Worm (Caenorhabditis elegans) whole organism, late embryonic: ENCODE measurements around the gene C56C10.4.
"Not testable (repeated sequence)": the region's sequence is repeated elsewhere in the genome, so short reads cannot be mapped to it uniquely, and the experiment has no call there.

Experiments
- C38D4.7 ChIP-seq: fragments of 200-800 bp; sonication (Bioruptor generic); optimal IDR thresholded peaks from 2 replicates; lab custom pipeline; 2018; ENCODE audit warnings: mild to moderate bottlenecking, missing genetic modification characterization, moderate library complexity, missing compliant biosample characterization
- K09A11.1 ChIP-seq: sonication (generic microtip); optimal IDR thresholded peaks from 2 replicates; lab custom pipeline; 2017; ENCODE audit warnings: antibody characterized with exemption, mild to moderate bottlenecking, missing genetic modification characterization, missing compliant biosample characterization; ENCODE audit not compliant: insufficient read depth
- T23F11.4 ChIP-seq: fragments of 200-800 bp; sonication (Bioruptor generic); optimal IDR thresholded peaks from 2 replicates; lab custom pipeline; 2018; ENCODE audit warnings: mild to moderate bottlenecking, missing genetic modification characterization, missing compliant biosample characterization
- ceh-14 ChIP-seq: sonication (generic microtip); optimal IDR thresholded peaks from 2 replicates; lab custom pipeline; 2016; ENCODE audit warnings: missing genotype, missing genetic modification characterization, missing compliant biosample characterization
- ceh-19 ChIP-seq: fragments of 200-800 bp; sonication (Bioruptor generic); optimal IDR thresholded peaks from 2 replicates; lab custom pipeline; 2018; ENCODE audit warnings: mild to moderate bottlenecking, missing genetic modification characterization, missing compliant biosample characterization
- ceh-2 ChIP-seq: sonication (generic microtip); optimal IDR thresholded peaks from 2 replicates; lab custom pipeline; 2016; ENCODE audit warnings: missing genotype, missing genetic modification characterization, missing compliant biosample characterization
- ceh-22 ChIP-seq: sonication (generic microtip); optimal IDR thresholded peaks from 2 replicates; lab custom pipeline; 2017; ENCODE audit warnings: missing biosample characterization, missing genetic modification characterization
- ceh-24 ChIP-seq: sonication (generic microtip); optimal IDR thresholded peaks from 2 replicates; lab custom pipeline; 2016; ENCODE audit warnings: mild to moderate bottlenecking, missing genetic modification characterization, missing compliant biosample characterization
- ceh-34 ChIP-seq: sonication (generic microtip); optimal IDR thresholded peaks from 2 replicates; lab custom pipeline; 2016; ENCODE audit warnings: mild to moderate bottlenecking, missing genetic modification characterization, missing compliant biosample characterization
- ceh-6 ChIP-seq: fragments of 200-800 bp; sonication (Bioruptor generic); optimal IDR thresholded peaks from 2 replicates; lab custom pipeline; 2018; ENCODE audit warnings: mild to moderate bottlenecking, missing genetic modification characterization, missing compliant biosample characterization
- che-1 ChIP-seq: sonication (generic microtip); optimal IDR thresholded peaks from 2 replicates; lab custom pipeline; 2016; ENCODE audit warnings: mild to moderate bottlenecking, missing genetic modification characterization, missing compliant biosample characterization
- dve-1 ChIP-seq: sonication (generic microtip); optimal IDR thresholded peaks from 2 replicates; lab custom pipeline; 2017; ENCODE audit warnings: antibody characterized with exemption, mild to moderate bottlenecking, missing genetic modification characterization, missing compliant biosample characterization
- elt-2 ChIP-seq: sonication (generic microtip); optimal IDR thresholded peaks from 2 replicates; lab custom pipeline; 2016; ENCODE audit warnings: missing genetic modification reagents, missing genetic modification characterization, missing compliant biosample characterization
- elt-4 ChIP-seq: sonication (generic microtip); optimal IDR thresholded peaks from 2 replicates; lab custom pipeline; 2016; ENCODE audit warnings: missing genetic modification characterization, missing compliant biosample characterization
- ets-4 ChIP-seq: sonication (generic microtip); optimal IDR thresholded peaks from 2 replicates; lab custom pipeline; 2016; ENCODE audit warnings: missing genetic modification characterization, missing compliant biosample characterization
- fax-1 ChIP-seq: sonication (generic microtip); optimal IDR thresholded peaks from 2 replicates; lab custom pipeline; 2016; ENCODE audit warnings: missing genotype, missing genetic modification characterization, missing compliant biosample characterization
- fkh-10 ChIP-seq: fragments of 150-350 bp; optimal IDR thresholded peaks from 2 replicates; lab custom pipeline; 2014; ENCODE audit warnings: missing biosample characterization, missing genetic modification reagents, missing genetic modification characterization
- fkh-6 ChIP-seq: sonication (generic microtip); optimal IDR thresholded peaks from 2 replicates; lab custom pipeline; 2016; ENCODE audit warnings: missing genetic modification characterization, missing compliant biosample characterization
- hlh-13 ChIP-seq: fragments of 200-800 bp; sonication (Bioruptor generic); optimal IDR thresholded peaks from 2 replicates; lab custom pipeline; 2018; ENCODE audit warnings: mild to moderate bottlenecking, missing genetic modification characterization, missing compliant biosample characterization
- hlh-15 ChIP-seq: sonication (generic microtip); optimal IDR thresholded peaks from 2 replicates; lab custom pipeline; 2016; ENCODE audit warnings: missing genetic modification characterization, missing compliant biosample characterization
- hlh-30 ChIP-seq: sonication (generic microtip); optimal IDR thresholded peaks from 2 replicates; lab custom pipeline; 2017; ENCODE audit warnings: antibody characterized with exemption, missing genetic modification characterization, missing compliant biosample characterization; ENCODE audit not compliant: insufficient read depth
- hlh-6 ChIP-seq: sonication (generic microtip); optimal IDR thresholded peaks from 2 replicates; lab custom pipeline; 2016; ENCODE audit warnings: missing genotype, missing genetic modification characterization, missing compliant biosample characterization
- lim-6 ChIP-seq: sonication (generic microtip); optimal IDR thresholded peaks from 2 replicates; lab custom pipeline; 2016; ENCODE audit warnings: missing genetic modification characterization, missing compliant biosample characterization
- lin-11 ChIP-seq: fragments of 200-800 bp; sonication (Bioruptor generic); optimal IDR thresholded peaks from 2 replicates; lab custom pipeline; 2018; ENCODE audit warnings: mild to moderate bottlenecking, missing genetic modification characterization, missing compliant biosample characterization
- madf-2 ChIP-seq: sonication (generic microtip); optimal IDR thresholded peaks from 2 replicates; lab custom pipeline; 2017; ENCODE audit warnings: missing genetic modification characterization, missing compliant biosample characterization
- nhr-11 ChIP-seq: fragments of 150-350 bp; optimal IDR thresholded peaks from 2 replicates; lab custom pipeline; 2014; ENCODE audit warnings: missing biosample characterization, missing genetic modification characterization
- odd-2 ChIP-seq: sonication (generic microtip); optimal IDR thresholded peaks from 2 replicates; lab custom pipeline; 2017; ENCODE audit warnings: antibody characterized with exemption, mild to moderate bottlenecking, missing genetic modification characterization, missing compliant biosample characterization
- pag-3 ChIP-seq: sonication (generic microtip); optimal IDR thresholded peaks from 2 replicates; lab custom pipeline; 2016; ENCODE audit warnings: missing compliant biosample characterization, missing genetic modification characterization, borderline replicate concordance
- pha-4 ChIP-seq: fragments of 150-350 bp; optimal IDR thresholded peaks from 2 replicates; lab custom pipeline; 2018; ENCODE audit warnings: missing biosample characterization, missing genetic modification reagents, missing genetic modification characterization
- pqm-1 ChIP-seq: sonication (generic microtip); optimal IDR thresholded peaks from 2 replicates; lab custom pipeline; 2016; ENCODE audit warnings: missing genetic modification characterization, missing compliant biosample characterization
- ref-2 ChIP-seq: sonication (generic microtip); optimal IDR thresholded peaks from 2 replicates; lab custom pipeline; 2016; ENCODE audit warnings: missing genetic modification characterization, missing compliant biosample characterization
- rnt-1 ChIP-seq: sonication (generic microtip); optimal IDR thresholded peaks from 2 replicates; lab custom pipeline; 2016; ENCODE audit warnings: missing genetic modification characterization, missing compliant biosample characterization
- sox-4 ChIP-seq: sonication (generic microtip); optimal IDR thresholded peaks from 2 replicates; lab custom pipeline; 2017; ENCODE audit warnings: mild to moderate bottlenecking, missing genetic modification characterization, inconsistent platforms, missing compliant biosample characterization
- tbx-2 ChIP-seq: sonication (generic microtip); optimal IDR thresholded peaks from 2 replicates; lab custom pipeline; 2016; ENCODE audit warnings: missing genetic modification characterization, missing compliant biosample characterization
- unc-42 ChIP-seq: sonication (generic microtip); optimal IDR thresholded peaks from 2 replicates; lab custom pipeline; 2016; ENCODE audit warnings: missing genotype, missing genetic modification characterization, missing compliant biosample characterization
- unc-86 ChIP-seq: sonication (generic microtip); optimal IDR thresholded peaks from 2 replicates; lab custom pipeline; 2016; ENCODE audit warnings: missing genetic modification characterization, missing compliant biosample characterization
- zip-5 ChIP-seq: sonication (generic microtip); optimal IDR thresholded peaks from 2 replicates; lab custom pipeline; 2016; ENCODE audit warnings: missing genetic modification characterization, missing compliant biosample characterization

Gene C56C10.4

ce11 chrII:6625302-6625701 lies 42.4 kb downstream of the C56C10.4 start, which contains the start of gene F54H5.14:
TSS of gene F54H5.14 (minus strand) at chrII:6625402.
- TF ChIP-seq ref-2 (no peak), hlh-30 (tag; lab: Kevin White, UChicago) (no peak), ceh-22 (no peak), ceh-14 (tag; lab: Kevin White, UChicago) (no peak), hlh-13 (GFP tag; lab: Kevin White, UChicago) (no peak), odd-2 (no peak), sox-4 (tag; lab: Kevin White, UChicago) (no peak), ceh-6 (no peak), pqm-1 (no peak), che-1 (tag; lab: Kevin White, UChicago) (no peak), elt-4 (tag; lab: Kevin White, UChicago) (no peak), C38D4.7 (GFP tag; lab: Kevin White, UChicago) (no peak), nhr-11 (no peak), hlh-15 (no peak), pha-4 (no peak), fax-1 (tag; lab: Kevin White, UChicago) (no peak), unc-42 (tag; lab: Kevin White, UChicago) (no peak), hlh-6 (tag; lab: Kevin White, UChicago) (no peak), K09A11.1 (no peak)

- not testable (repeated sequence) for TF ChIP-seq zip-5, ceh-2, ceh-34 (tag; lab: Kevin White, UChicago)
These were observed 44.3 kb downstream of the C56C10.4 start, which contains the start of the genes F54H5.5 and F54H5.2 for ce11 chrII:6627182-6627581. TSS of gene F54H5.5 (minus strand) at chrII:6627282. TSS of gene F54H5.2 (plus strand) at chrII:6627484.

DNA sequence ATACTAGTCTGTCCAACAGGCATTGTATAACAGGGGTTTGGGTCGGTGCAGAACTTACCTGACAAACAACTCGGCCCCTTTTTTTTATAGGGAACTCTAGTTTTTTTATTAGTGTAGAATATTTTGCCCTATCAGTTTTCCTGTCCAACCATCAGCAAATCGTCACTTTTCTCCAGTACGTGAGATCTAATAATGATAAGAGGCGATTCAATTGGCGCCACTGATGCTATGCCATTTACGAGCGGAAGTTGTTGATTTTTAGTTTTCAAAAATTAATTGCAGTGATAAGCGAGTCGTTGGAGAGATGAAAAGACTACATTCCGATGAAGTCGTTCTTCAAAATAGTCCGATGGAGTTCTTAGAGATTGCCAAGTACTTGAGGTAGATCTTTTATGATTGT lies 45.5 kb downstream of the C56C10.4 start:
- TF ChIP-seq ceh-24 (tag; lab: Kevin White, UChicago) (no peak), fkh-10 (no peak), hlh-6 (tag; lab: Kevin White, UChicago) (no peak), elt-4 (tag; lab: Kevin White, UChicago) (no peak), dve-1 (tag; lab: Kevin White, UChicago) (no peak), ceh-19 (GFP tag; lab: Kevin White, UChicago) (no peak), pag-3 (tag; lab: Kevin White, UChicago) (no peak), sox-4 (tag; lab: Kevin White, UChicago) (no peak), pha-4 (no peak), fax-1 (tag; lab: Kevin White, UChicago) (no peak), rnt-1 (tag; lab: Kevin White, UChicago) (no peak), tbx-2 (no peak), lin-11 (tag; lab: Kevin White, UChicago) (no peak), ets-4 (tag; lab: Kevin White, UChicago) (no peak), pqm-1 (no peak)
- TF ChIP-seq, all 69 proteins: peak for 0

ce11 chrII:6629775-6630174 lies 46.9 kb downstream of the C56C10.4 start:
- TF ChIP-seq T23F11.4 (GFP tag; lab: Kevin White, UChicago) = no peak
- TF ChIP-seq hlh-6 (tag; lab: Kevin White, UChicago) = no peak
- TF ChIP-seq madf-2 (tag; lab: Kevin White, UChicago) = no peak
- no peak for TF ChIP-seq tbx-2
- no peak for TF ChIP-seq elt-2
- no peak for TF ChIP-seq unc-86 (tag; lab: Kevin White, UChicago)
- TF ChIP-seq zip-5 (tag; lab: Kevin White, UChicago) = no peak
- no peak for TF ChIP-seq fkh-6
- no peak for TF ChIP-seq rnt-1 (tag; lab: Kevin White, UChicago)
- no peak for TF ChIP-seq pha-4
- TF ChIP-seq ceh-2 (tag; lab: Kevin White, UChicago) = no peak
- TF ChIP-seq lim-6 (tag; lab: Kevin White, UChicago) = no peak
